Worm (Caenorhabditis elegans) whole organism, L4/young adult: Measurements from ENCODE around the gene F47G9.6.
A peak's percentile ranks its signal among the peaks of the same experiment; 100 is the strongest.

Source experiments
- W03F9.2 ChIP-seq: fragments of 150-350 bp; optimal IDR thresholded peaks from 2 replicates; lab custom pipeline; 2014; ENCODE audit warnings: missing biosample characterization, missing genetic modification characterization
- dao-5 ChIP-seq: sonication (generic microtip); optimal IDR thresholded peaks from 2 replicates; lab custom pipeline; 2016; ENCODE audit warnings: missing genotype, missing genetic modification characterization, moderate library complexity, missing compliant biosample characterization
- him-1 ChIP-seq: sonication (generic microtip); optimal IDR thresholded peaks from 2 replicates; lab custom pipeline; 2016; ENCODE audit warnings: missing genotype, missing genetic modification reagents, missing genetic modification characterization, missing compliant biosample characterization

F47G9.6 gene

DNA sequence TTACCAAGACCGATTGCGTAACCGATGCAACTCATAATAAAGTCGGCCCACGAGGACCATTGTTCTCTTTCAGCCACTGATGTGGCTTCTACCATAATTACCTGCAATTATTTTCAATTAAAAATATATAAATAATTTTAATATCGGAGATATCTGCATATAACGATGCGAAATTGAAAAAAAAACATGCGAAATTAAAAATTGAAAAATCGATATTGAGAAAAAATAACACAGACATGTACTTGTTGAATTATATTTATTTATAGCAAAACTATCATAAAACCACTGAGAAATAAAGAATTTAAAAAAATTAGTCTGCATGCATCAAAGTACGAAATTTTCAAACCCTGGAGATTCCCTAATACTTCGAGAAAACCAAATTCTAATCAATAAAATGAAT, 20.9 kb upstream of the F47G9.6 start, which contains the start of gene snf-11:
Gene snf-11 (minus strand): TSS at position 101 of the 400 bp plus-strand sequence.
- no peak for TF ChIP-seq him-1 (tag; lab: Kevin White, UChicago)
- no peak for TF ChIP-seq W03F9.2
- no peak for TF ChIP-seq dao-5 (tag; lab: Kevin White, UChicago)

DNA sequence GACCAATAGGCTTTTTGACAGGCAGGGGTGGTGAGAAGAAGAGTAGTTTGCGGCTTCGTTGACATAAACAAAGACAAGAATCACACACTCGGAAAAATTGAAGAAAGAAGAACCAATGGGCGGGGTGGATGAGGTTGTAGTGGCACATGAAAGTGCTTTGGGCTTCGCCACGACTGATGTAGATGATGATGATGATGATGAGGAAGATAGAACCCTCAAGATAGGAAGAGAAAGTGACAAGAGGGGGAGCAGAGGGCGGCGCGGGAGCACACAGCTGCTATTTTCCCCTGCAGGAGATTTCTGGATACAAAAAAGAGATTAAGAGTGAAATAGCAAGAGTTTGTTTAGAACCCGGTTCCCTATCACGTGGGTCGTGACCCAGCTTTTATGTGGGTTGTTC, 20.3 kb upstream of the F47G9.6 start:
- no peak for TF ChIP-seq W03F9.2
- TF ChIP-seq dao-5 (tag; lab: Kevin White, UChicago) = no peak
- no peak for TF ChIP-seq him-1 (tag; lab: Kevin White, UChicago)

DNA sequence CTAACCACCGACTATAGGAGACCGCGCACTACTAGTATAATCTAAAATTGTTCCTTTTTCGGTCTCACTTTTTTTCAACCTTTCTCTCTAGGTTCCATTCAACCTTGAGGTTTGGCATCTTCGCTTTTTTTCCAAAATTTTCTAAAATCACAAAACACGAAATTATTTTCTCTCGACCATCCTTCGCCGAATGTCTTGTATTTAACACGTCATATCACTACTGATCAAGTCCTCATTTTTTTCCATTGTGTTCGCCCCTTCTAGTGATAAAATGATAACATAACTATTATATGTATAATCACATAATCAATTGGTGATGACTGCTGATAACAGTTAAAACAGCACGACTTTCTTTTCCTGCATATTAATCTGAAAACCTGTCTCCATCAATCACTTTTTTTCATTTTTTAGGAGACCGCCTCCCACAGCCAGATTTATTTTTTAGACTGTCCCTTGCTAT, 18.2 kb upstream of the F47G9.6 start, which contains the start of gene T03F7.7:
Gene T03F7.7 (plus strand): TSS at position 410 of the 460 bp plus-strand sequence.
- TF ChIP-seq W03F9.2 (no peak), him-1 (tag; lab: Kevin White, UChicago) (no peak), dao-5 (tag; lab: Kevin White, UChicago) (no peak)

DNA sequence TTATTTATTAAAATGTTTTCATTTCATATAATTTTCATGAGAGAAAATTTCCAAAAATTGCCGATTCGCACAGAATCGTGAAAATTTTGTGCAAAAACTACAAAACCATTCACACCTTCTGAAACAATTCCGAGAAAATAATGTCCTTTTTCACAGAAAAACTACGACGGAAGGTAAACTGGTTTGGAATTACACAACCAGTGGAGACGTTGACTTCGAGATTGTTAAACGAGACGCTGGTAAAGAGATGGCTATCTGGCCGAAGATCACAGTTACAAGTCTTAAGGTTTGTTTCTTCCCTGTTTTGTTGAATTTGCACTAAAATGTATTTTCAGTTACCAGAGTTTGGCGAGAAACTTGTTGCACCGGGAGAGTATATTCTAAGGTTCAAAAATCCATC, 16.3 kb upstream of the F47G9.6 start:
- no peak for TF ChIP-seq dao-5 (tag; lab: Kevin White, UChicago)
- TF ChIP-seq him-1 (tag; lab: Kevin White, UChicago) = no peak
- TF ChIP-seq W03F9.2 = no peak

DNA sequence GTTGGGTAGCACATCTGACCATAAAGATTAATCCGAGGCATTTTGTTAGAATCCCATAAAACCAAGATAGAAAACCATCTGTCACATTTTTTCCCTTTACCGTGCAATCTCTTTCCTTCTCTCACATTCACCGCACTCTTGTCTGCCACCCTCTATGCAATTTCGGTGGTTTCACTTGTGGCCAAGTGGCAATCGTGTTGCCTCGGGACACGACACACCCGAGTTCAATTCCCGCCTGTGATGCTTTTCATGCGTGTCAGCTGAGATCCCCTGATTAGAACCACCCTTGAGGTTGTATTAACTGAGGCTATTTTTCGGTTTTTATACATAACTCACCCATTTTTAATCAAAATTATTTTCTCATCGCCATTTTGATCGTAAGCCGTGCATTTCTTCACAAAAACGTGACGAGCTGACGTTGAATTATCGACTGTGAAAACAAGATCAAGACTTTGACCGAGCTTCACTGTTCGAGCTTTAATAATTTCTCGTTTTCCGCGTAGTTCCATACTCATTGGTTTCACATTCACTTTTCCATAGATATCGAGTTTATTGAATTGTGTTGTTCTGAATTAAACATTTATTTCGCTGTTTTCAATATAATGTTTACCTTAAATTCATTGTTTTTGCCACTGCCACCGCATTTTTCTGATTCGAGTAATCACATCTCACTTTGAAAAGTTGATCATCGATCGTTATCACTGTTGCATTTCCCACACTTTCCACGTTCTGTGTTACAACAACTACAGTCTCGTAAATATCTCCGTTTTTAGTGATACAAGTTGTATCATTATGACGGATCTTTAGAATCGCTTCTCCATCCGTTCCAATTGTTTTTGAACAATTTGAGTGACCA, 14.9 kb upstream of the F47G9.6 start:
- TF ChIP-seq W03F9.2 (peak; percentile 78), dao-5 (tag; lab: Kevin White, UChicago) (peak; percentile 96), him-1 (tag; lab: Kevin White, UChicago) (peak; percentile 37)

DNA sequence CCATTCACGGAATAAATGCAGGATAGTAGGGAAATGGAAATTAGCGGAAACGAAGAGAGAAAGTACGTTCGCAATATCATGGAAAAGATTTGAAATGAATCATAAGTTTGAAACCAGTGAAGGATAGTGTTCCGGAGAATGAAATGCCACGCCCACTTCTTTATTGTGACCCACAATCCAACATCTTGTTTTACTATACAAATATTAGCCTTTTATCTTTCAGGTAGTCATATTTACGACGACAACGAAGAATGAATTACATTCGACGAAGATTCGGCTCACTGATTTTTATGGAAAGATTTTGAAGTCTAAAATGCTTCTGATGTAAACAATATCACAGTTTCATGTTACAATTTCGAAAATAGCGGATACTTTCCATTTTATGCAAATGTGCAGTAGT, 12.4 kb upstream of the F47G9.6 start, which contains the start of gene cutl-18:
Gene cutl-18 (minus strand): TSS at position 101 of the 400 bp plus-strand sequence.
- TF ChIP-seq him-1 (tag; lab: Kevin White, UChicago) = no peak
- no peak for TF ChIP-seq dao-5 (tag; lab: Kevin White, UChicago)
- TF ChIP-seq W03F9.2 = no peak

DNA sequence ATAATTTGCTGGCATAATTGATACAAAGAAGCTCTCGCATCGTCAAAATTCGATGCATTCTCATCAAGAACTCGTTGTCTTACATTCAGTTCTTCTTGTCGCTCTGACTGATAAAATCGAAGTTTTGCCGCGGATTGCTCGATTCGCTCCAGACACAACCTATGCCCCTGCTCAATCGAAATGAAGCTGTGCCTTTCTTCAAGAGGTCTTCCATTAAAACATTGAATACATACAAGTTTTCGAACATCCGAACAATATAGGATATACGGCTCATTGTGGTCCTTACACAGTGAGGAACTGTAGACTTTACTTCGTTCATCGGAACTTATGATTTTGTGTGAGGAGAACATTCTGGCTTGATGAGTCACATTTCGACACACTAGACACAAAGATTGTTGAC, 8.3 kb upstream of the F47G9.6 start:
- TF ChIP-seq dao-5 (tag; lab: Kevin White, UChicago) (no peak), W03F9.2 (no peak), him-1 (tag; lab: Kevin White, UChicago) (no peak)

DNA sequence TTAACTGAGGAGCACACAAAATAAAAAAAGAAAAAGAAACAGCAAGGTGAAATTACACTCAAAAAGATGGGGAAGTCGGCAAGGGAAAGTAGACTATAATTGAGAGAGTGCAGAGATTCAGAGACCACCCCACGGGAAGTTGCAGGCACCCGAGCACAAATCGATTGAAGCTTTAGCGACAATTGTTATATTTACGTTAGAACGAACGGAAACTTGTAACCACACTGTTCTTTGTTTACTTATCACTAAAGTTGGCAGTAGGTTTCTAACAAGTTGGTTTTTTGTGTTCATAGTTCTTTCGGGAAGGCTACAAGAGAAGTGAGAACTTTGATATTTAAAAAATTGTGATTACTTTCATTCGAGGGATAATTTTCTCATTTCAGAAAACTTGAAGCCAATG, 7.5 kb upstream of the F47G9.6 start, which contains the start of gene F47G9.4:
Gene F47G9.4 (minus strand): TSS at position 98 of the 400 bp plus-strand sequence.
- TF ChIP-seq W03F9.2 = no peak

DNA sequence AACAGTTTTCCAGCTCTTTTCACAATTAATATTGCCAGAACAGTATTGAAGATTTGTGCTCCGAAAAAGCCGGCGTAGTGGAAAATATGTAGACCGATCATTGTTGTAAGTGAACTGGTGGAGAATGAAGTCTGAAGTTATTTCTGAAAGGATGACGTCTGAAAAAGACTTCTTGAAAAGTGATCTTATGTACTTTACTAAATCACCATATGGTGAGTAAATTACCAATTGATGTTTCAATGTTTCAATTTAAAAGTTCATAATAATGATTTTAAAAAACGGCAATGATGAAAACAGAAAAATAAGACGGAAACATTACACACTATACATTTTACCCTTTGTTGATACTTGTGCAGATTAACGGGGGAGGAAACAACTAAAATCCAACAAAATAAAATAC, 5.5 kb upstream of the F47G9.6 start, which contains the start of gene str-141:
Gene str-141 (minus strand): TSS at position 101 of the 400 bp plus-strand sequence.
- no peak for TF ChIP-seq him-1 (tag; lab: Kevin White, UChicago)
- no peak for TF ChIP-seq W03F9.2
- TF ChIP-seq dao-5 (tag; lab: Kevin White, UChicago) = no peak

DNA sequence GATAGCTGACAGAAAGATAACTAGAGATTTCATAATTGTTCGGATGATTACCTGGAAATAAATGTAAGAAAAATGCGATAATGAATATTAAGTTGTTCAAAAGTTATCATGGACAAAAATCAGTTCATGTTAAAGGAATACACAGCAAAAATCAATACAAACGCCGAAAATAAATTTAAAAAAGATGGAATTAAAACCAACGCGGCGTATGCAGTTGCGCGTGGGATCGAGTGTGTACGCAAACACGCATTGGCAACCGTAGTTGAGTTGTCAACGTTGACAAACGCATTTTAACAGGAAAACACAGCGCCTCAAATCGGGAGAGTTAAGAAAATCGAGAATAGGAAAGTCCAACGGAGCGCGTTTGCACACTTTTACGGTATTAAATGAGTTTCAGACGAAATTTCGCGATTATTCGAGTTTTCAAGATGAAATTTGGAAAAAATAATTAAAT, 2.3 kb upstream of the F47G9.6 start, which contains the start of gene tmed-10:
Gene tmed-10 (minus strand): TSS at position 51 of the 454 bp plus-strand sequence.
- TF ChIP-seq him-1 (tag; lab: Kevin White, UChicago) (no peak), dao-5 (tag; lab: Kevin White, UChicago) (no peak), W03F9.2 (peak; percentile 77)

DNA sequence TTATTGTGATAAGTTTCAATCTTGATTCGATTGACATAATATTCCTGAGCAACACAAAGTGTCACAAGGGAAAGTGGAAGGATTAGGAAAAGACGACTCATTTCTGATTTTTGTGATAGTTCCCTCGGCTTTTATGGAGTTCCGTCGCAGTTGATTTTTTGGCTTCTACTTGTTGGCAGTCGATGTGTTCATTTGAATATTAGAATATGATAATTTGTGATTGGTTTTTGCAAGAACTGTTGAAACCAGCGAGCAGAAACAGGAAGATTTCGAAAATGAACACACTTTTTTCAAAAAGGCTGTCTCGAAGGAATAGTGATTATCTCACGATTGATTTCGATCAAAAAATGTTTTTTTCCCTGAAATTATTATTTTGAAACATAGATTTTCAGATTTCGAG, 5.0 kb downstream of the F47G9.6 start, which contains the start of gene T02E9.6:
Gene T02E9.6 (minus strand): TSS at position 101 of the 400 bp plus-strand sequence.
- no peak for TF ChIP-seq him-1 (tag; lab: Kevin White, UChicago)
- TF ChIP-seq dao-5 (tag; lab: Kevin White, UChicago) = no peak
- no peak for TF ChIP-seq W03F9.2

DNA sequence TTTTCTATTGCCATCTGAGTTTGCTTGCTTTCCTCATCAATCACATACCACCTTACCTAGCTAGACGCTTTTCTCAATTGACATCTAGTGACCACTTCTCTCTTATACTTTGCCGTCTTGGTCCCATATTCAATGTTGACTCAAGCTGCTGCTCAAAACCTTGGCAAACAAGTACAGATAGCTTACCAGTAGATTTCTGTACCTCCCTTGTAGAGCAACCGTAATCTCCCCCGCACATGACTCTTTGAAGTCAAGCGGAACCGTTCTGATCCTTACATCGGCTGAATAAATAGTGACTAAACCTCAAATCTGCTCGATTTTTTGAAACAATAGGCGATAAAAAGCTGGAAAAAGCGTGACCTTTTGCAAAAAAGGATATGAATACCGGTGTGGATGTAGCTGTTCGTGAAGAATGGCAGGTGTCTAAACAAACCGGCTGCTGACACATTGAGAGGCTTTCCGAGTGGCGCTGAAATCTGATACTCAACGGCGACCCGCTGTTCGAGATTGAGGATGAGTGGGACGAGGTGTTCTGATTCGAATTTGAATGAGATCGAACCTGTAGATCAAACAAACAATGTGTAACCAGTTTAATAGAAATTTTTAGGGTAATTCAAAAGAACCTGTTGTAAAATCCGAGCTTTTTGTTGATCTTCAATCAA, 6.7 kb downstream of the F47G9.6 start:
- TF ChIP-seq him-1 (tag; lab: Kevin White, UChicago) (no peak), dao-5 (tag; lab: Kevin White, UChicago) (no peak), W03F9.2 (no peak)

DNA sequence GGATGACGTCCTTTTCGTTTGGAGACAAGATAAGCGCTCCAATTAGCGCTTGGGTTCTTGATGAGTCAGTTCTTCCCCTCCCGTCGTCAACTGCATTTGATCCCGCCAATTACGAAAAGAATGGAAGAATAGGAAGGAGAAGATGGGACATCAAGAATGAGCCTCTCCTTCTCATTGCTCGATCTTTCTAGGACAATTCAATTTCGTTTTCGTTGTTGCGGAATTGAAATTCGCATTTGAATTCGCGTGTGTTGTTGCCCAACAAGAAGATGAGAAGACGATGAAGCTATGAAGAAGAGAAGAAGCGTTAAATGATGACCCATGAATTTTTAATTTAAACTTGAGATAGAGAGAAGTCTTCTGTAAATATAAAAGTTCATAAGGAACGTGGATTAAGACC, 7.7 kb downstream of the F47G9.6 start:
- TF ChIP-seq him-1 (tag; lab: Kevin White, UChicago) (no peak), dao-5 (tag; lab: Kevin White, UChicago) (no peak), W03F9.2 (no peak)
